Worm (Caenorhabditis elegans): Measurements from ENCODE around the gene Y43B11AR.3.

Y43B11AR.3 gene

ce11 chrIV:7099377-7099776 is 15.9 kb upstream of the Y43B11AR.3 start:
- TF ChIP-seq hmg-1.2 (GFP tag; IDR thresholded peaks at IDR 0.05) (peak; percentile 48; the same call in 1 of the 2 replicates), nhr-80 (tag; optimal IDR thresholded peaks at IDR 0.05) (peak; percentile 24), rec-8 (tag; optimal IDR thresholded peaks at IDR 0.05) (no peak)

- TF ChIP-seq tbp1 (GFP tag; optimal IDR thresholded peaks at IDR 0.05) (no peak), ztf-3 (GFP tag; optimal IDR thresholded peaks at IDR 0.05) (no peak), egrh-3 (GFP tag; IDR thresholded peaks at IDR 0.05) (0 out of 2 replicates have a peak, but pooled peaks have one; percentile 25), K12H6.12 (tag; optimal IDR thresholded peaks at IDR 0.05) (no peak), lin-40 (tag; optimal IDR thresholded peaks at IDR 0.05) (no peak), snpc-1.1 (tag; optimal IDR thresholded peaks at IDR 0.05; ENCODE audit: insufficient read depth) (no peak), ets-4 (GFP tag; optimal IDR thresholded peaks at IDR 0.05) (no peak), lag-1 (GFP tag; IDR thresholded peaks at IDR 0.05) (0 out of 2 replicates have a peak, but pooled peaks have one; percentile 54)
Observed at ce11 chrIV:7098509-7099065, 15.1 kb upstream of the Y43B11AR.3 start, which contains the start of gene ZC477.4. TSS of gene ZC477.4 (minus strand) at chrIV:7098784.

- TF ChIP-seq ztf-26 (tag; optimal IDR thresholded peaks at IDR 0.05), result no peak
- TF ChIP-seq nfya-2 (GFP tag; IDR thresholded peaks at IDR 0.05), result no peak
- TF ChIP-seq mxl-1 (tag; optimal IDR thresholded peaks at IDR 0.05), result no peak
- no peak for TF ChIP-seq F55B11.4 (tag; optimal IDR thresholded peaks at IDR 0.05; ENCODE audit: borderline replicate concordance, insufficient read depth)
- no peak for TF ChIP-seq hsf-1 (GFP tag; IDR thresholded peaks at IDR 0.05)
- TF ChIP-seq snpc-1.3 (tag; optimal IDR thresholded peaks at IDR 0.05; ENCODE audit: insufficient read depth), result no peak
- TF ChIP-seq egl-44 (GFP tag; IDR thresholded peaks at IDR 0.05), result no peak
- no peak for TF ChIP-seq lin-35 (GFP tag; optimal IDR thresholded peaks at IDR 0.05)
- TF ChIP-seq aptf-2 (GFP tag; conservative IDR thresholded peaks at IDR 0.05), result no peak
- no peak for TF ChIP-seq fkh-3 (tag; optimal IDR thresholded peaks at IDR 0.05)
- no peak for TF ChIP-seq egrh-3 (GFP tag; IDR thresholded peaks at IDR 0.05)
- TF ChIP-seq madf-6 (GFP tag; IDR thresholded peaks at IDR 0.05), result no peak
- no peak for TF ChIP-seq hmg-20 (GFP tag; IDR thresholded peaks at IDR 0.05)
- TF ChIP-seq hrde-1 (tag; optimal IDR thresholded peaks at IDR 0.05; ENCODE audit: borderline replicate concordance), result no peak
Observed at ce11 chrIV:7097450-7097849, 13.9 kb upstream of the Y43B11AR.3 start.

- TF ChIP-seq ekl-4 (GFP tag; IDR thresholded peaks at IDR 0.05) (no peak), Y56A3A.18 (GFP tag; IDR thresholded peaks at IDR 0.05) (no peak), ccch-3 (GFP tag; optimal IDR thresholded peaks at IDR 0.05) (no peak), nhr-179 (tag; optimal IDR thresholded peaks at IDR 0.05) (no peak), lir-1 (GFP tag; conservative IDR thresholded peaks at IDR 0.05) (no peak), madf-6 (GFP tag; IDR thresholded peaks at IDR 0.05) (no peak), K11D2.4 (GFP tag; IDR thresholded peaks at IDR 0.05) (no peak), zim-3 (tag; optimal IDR thresholded peaks at IDR 0.05) (no peak), F10E7.11 (tag; optimal IDR thresholded peaks at IDR 0.05) (no peak), rcor-1 (GFP tag; IDR thresholded peaks at IDR 0.05) (no peak), snpc-3.4 (tag; optimal IDR thresholded peaks at IDR 0.05) (no peak), bed-1 (GFP tag; IDR thresholded peaks at IDR 0.05) (no peak), akir-1 (GFP tag; optimal IDR thresholded peaks at IDR 0.05) (no peak), B0035.1 (tag; optimal IDR thresholded peaks at IDR 0.05) (no peak), ama-1 (optimal IDR thresholded peaks at IDR 0.05) (no peak), ama-1 (GFP tag; optimal IDR thresholded peaks at IDR 0.05) (no peak), dpl-1 (GFP tag; optimal IDR thresholded peaks at IDR 0.05) (no peak), hmg-1.2 (GFP tag; IDR thresholded peaks at IDR 0.05) (no peak)
Observed at ce11 chrIV:7096097-7096496, 12.6 kb upstream of the Y43B11AR.3 start.
